Fruit fly (Drosophila melanogaster) whole organism, embryonic: ENCODE measurements around the gene bi.

Source experiments
- ATbp ChIP-seq: fragments of 200-800 bp; sonication (Bioruptor generic); optimal IDR thresholded peaks from 2 replicates; lab custom pipeline; 2017; ENCODE audit warnings: missing biosample characterization, mild to moderate bottlenecking, missing genetic modification characterization, missing genetic modification reagents
- Atf3 ChIP-seq: fragments of 200-800 bp; sonication (Bioruptor generic); optimal IDR thresholded peaks from 3 replicates; lab custom pipeline; 2016; ENCODE audit warnings: missing biosample characterization, missing genetic modification characterization
- B-H1 ChIP-seq: fragments of 200-800 bp; sonication (Bioruptor generic); IDR thresholded peaks from 3 replicates; pipeline ENCODE4 v1.3.6; 2022; ENCODE audit warnings: missing biosample characterization, missing genetic modification characterization
- Bgb ChIP-seq: fragments of 200-800 bp; sonication (Bioruptor generic); IDR thresholded peaks from 2 replicates; pipeline ENCODE4 v1.3.6; 2022; ENCODE audit warnings: missing biosample characterization, missing genetic modification characterization; ENCODE audit not compliant: partially characterized antibody
- CG11093 ChIP-seq: fragments of 200-800 bp; sonication (Bioruptor generic); IDR thresholded peaks from 3 replicates; pipeline ENCODE4 v1.3.6; 2022; ENCODE audit warnings: missing biosample characterization, missing genetic modification characterization
- CG11398 ChIP-seq: fragments of 200-800 bp; sonication (Bioruptor generic); optimal IDR thresholded peaks from 2 replicates; lab custom pipeline; 2016; ENCODE audit warnings: missing biosample characterization, missing genetic modification characterization
- CG11504 ChIP-seq: fragments of 200-800 bp; sonication (Bioruptor generic); optimal IDR thresholded peaks from 3 replicates; lab custom pipeline; 2019; ENCODE audit warnings: missing biosample characterization, mild to moderate bottlenecking, missing genetic modification characterization, moderate library complexity
- CG11696 ChIP-seq: fragments of 200-800 bp; sonication (Bioruptor generic); IDR thresholded peaks from 2 replicates; pipeline ENCODE4 v1.3.6; 2022; ENCODE audit warnings: missing biosample characterization, missing genetic modification characterization
- CG12391 ChIP-seq: fragments of 200-800 bp; sonication (Bioruptor generic); optimal IDR thresholded peaks from 3 replicates; lab custom pipeline; 2018; ENCODE audit warnings: missing biosample characterization, mild to moderate bottlenecking, missing genetic modification characterization, moderate library complexity
- CG15073 ChIP-seq: fragments of 200-800 bp; sonication (Bioruptor generic); optimal IDR thresholded peaks from 2 replicates; lab custom pipeline; 2016; ENCODE audit warnings: missing biosample characterization, missing genetic modification characterization
- CG16779 ChIP-seq: fragments of 200-800 bp; sonication (Bioruptor generic); IDR thresholded peaks from 2 replicates; pipeline ENCODE4 v1.3.6; 2022; ENCODE audit warnings: missing biosample characterization, missing genetic modification characterization
- CG17802 ChIP-seq: fragments of 200-800 bp; sonication (Bioruptor generic); optimal IDR thresholded peaks from 2 replicates; lab custom pipeline; 2018; ENCODE audit warnings: missing biosample characterization, mild to moderate bottlenecking, missing genetic modification characterization, moderate library complexity
- CG18764 ChIP-seq: fragments of 200-800 bp; sonication (Bioruptor generic); optimal IDR thresholded peaks from 3 replicates; lab custom pipeline; 2016; ENCODE audit warnings: missing biosample characterization, missing genetic modification characterization
- CG2678 ChIP-seq: fragments of 200-800 bp; sonication (Bioruptor generic); optimal IDR thresholded peaks from 3 replicates; lab custom pipeline; 2019; ENCODE audit warnings: missing biosample characterization, mild to moderate bottlenecking, missing genetic modification characterization, moderate library complexity
- CG30431 ChIP-seq: fragments of 200-800 bp; sonication (Bioruptor generic); optimal IDR thresholded peaks from 2 replicates; lab custom pipeline; 2017; ENCODE audit warnings: missing biosample characterization, missing genetic modification characterization
- CG31224 ChIP-seq: fragments of 200-800 bp; sonication (Bioruptor generic); IDR thresholded peaks from 2 replicates; pipeline ENCODE4 v1.3.6; 2022; ENCODE audit warnings: missing biosample characterization, missing genetic modification characterization
- CG3163 ChIP-seq: fragments of 200-800 bp; sonication (Bioruptor generic); optimal IDR thresholded peaks from 3 replicates; lab custom pipeline; 2016; ENCODE audit warnings: missing biosample characterization, missing genetic modification characterization
- CG4730 ChIP-seq: fragments of 200-800 bp; sonication (Bioruptor generic); IDR thresholded peaks from 2 replicates; pipeline ENCODE4 v1.3.6; 2022; ENCODE audit warnings: missing biosample characterization, missing genetic modification characterization
- CG9437 ChIP-seq: fragments of 200-800 bp; sonication (Bioruptor generic); optimal IDR thresholded peaks from 2 replicates; lab custom pipeline; 2018; ENCODE audit warnings: missing biosample characterization, mild to moderate bottlenecking, missing genetic modification characterization
- CG9727 ChIP-seq: fragments of 200-800 bp; sonication (Bioruptor generic); optimal IDR thresholded peaks from 3 replicates; lab custom pipeline; 2017; ENCODE audit warnings: missing biosample characterization, mild to moderate bottlenecking, missing genetic modification characterization
- CG9876 ChIP-seq: fragments of 200-800 bp; sonication (Bioruptor generic); optimal IDR thresholded peaks from 2 replicates; lab custom pipeline; 2016; ENCODE audit warnings: missing biosample characterization, missing genetic modification characterization
- Dek ChIP-seq: fragments of 200-800 bp; sonication (Bioruptor generic); optimal IDR thresholded peaks from 3 replicates; lab custom pipeline; 2019; ENCODE audit warnings: missing biosample characterization, mild to moderate bottlenecking, missing genetic modification characterization, moderate library complexity
- Elba2 ChIP-seq: fragments of 200-800 bp; sonication (Bioruptor generic); optimal IDR thresholded peaks from 3 replicates; lab custom pipeline; 2016; ENCODE audit warnings: missing biosample characterization, missing genetic modification characterization
- H2.0 ChIP-seq: fragments of 200-800 bp; sonication (Bioruptor generic); IDR thresholded peaks from 2 replicates; pipeline ENCODE4 v1.3.6; 2022; ENCODE audit warnings: missing biosample characterization, missing genetic modification characterization
- HLH4C ChIP-seq: fragments of 200-800 bp; sonication (Bioruptor generic); IDR thresholded peaks from 3 replicates; pipeline ENCODE4 v1.3.6; 2022; ENCODE audit warnings: missing biosample characterization, missing genetic modification characterization; ENCODE audit not compliant: partially characterized antibody
- Lim3 ChIP-seq: fragments of 200-800 bp; sonication (Bioruptor generic); IDR thresholded peaks from 2 replicates; pipeline ENCODE4 v1.3.6; 2022; ENCODE audit warnings: missing biosample characterization, missing genetic modification characterization
- Lpt ChIP-seq: fragments of >200 bp; optimal IDR thresholded peaks from 2 replicates; lab custom pipeline; 2018; ENCODE audit warnings: missing biosample characterization, missing genetic modification characterization
- MESR4 ChIP-seq: fragments of 200-800 bp; sonication (Bioruptor generic); optimal IDR thresholded peaks from 2 replicates; lab custom pipeline; 2018; ENCODE audit warnings: missing biosample characterization, mild to moderate bottlenecking, missing genetic modification characterization, moderate library complexity
- NC2α ChIP-seq: fragments of 200-800 bp; sonication (Bioruptor generic); optimal IDR thresholded peaks from 2 replicates; lab custom pipeline; 2016; ENCODE audit warnings: missing biosample characterization, missing genetic modification characterization
- Optix ChIP-seq: fragments of 200-800 bp; sonication (Bioruptor generic); IDR thresholded peaks from 3 replicates; pipeline ENCODE4 v1.3.6; 2022; ENCODE audit warnings: missing biosample characterization, missing genetic modification characterization
- Rfx ChIP-seq: fragments of 200-800 bp; sonication (Bioruptor generic); IDR thresholded peaks from 2 replicates; pipeline ENCODE4 v1.3.6; 2022; ENCODE audit warnings: missing biosample characterization, missing genetic modification characterization
- Sin3A ChIP-seq: fragments of >200 bp; optimal IDR thresholded peaks from 2 replicates; lab custom pipeline; 2018
- Trl ChIP-seq, 3 experiments: fragments of >200 bp in 2 of 3; fragments of 200-800 bp in 1 of 3; sonication (Bioruptor generic) in 1 of 3; optimal IDR thresholded peaks; 2 replicates in 1 of 3; 3 replicates in 2 of 3; lab custom pipeline; 2016 to 2017; ENCODE audit warnings: missing biosample characterization in 1 of 3, missing genetic modification characterization in 1 of 3
- bbx ChIP-seq: fragments of 200-800 bp; sonication (Bioruptor generic); IDR thresholded peaks from 2 replicates; pipeline ENCODE4 v1.3.6; 2022; ENCODE audit warnings: missing biosample characterization, missing genetic modification characterization; ENCODE audit not compliant: partially characterized antibody
- dmrt99B ChIP-seq: fragments of 200-800 bp; sonication (Bioruptor generic); optimal IDR thresholded peaks from 2 replicates; lab custom pipeline; 2018; ENCODE audit warnings: missing biosample characterization, mild to moderate bottlenecking, missing genetic modification characterization, moderate library complexity
- esg ChIP-seq: fragments of 200-800 bp; sonication (Bioruptor generic); conservative IDR thresholded peaks from 2 replicates; pipeline ENCODE4 v1.3.6; 2022; ENCODE audit warnings: missing biosample characterization, missing genetic modification characterization
- eyg ChIP-seq: fragments of 200-800 bp; sonication (Bioruptor generic); optimal IDR thresholded peaks from 3 replicates; lab custom pipeline; 2016; ENCODE audit warnings: missing biosample characterization, missing genetic modification characterization
- fru ChIP-seq: fragments of >200 bp; optimal IDR thresholded peaks from 2 replicates; lab custom pipeline; 2017
- gsb ChIP-seq: fragments of 200-800 bp; sonication (Bioruptor generic); IDR thresholded peaks from 2 replicates; pipeline ENCODE4 v1.3.6; 2022; ENCODE audit warnings: missing biosample characterization, missing genetic modification characterization
- her ChIP-seq: fragments of 200-800 bp; sonication (Bioruptor generic); optimal IDR thresholded peaks from 2 replicates; lab custom pipeline; 2016; ENCODE audit warnings: missing biosample characterization, missing genetic modification characterization
- insv ChIP-seq, 2 experiments: fragments of 200-800 bp; sonication (Bioruptor generic); optimal IDR thresholded peaks; 3 replicates each; lab custom pipeline; 2016 to 2018; ENCODE audit warnings: missing biosample characterization in 2 of 2, missing genetic modification characterization in 2 of 2
- kah ChIP-seq: fragments of 200-800 bp; sonication (Bioruptor generic); optimal IDR thresholded peaks from 2 replicates; lab custom pipeline; 2018; ENCODE audit warnings: missing biosample characterization, mild to moderate bottlenecking, missing genetic modification characterization
- lab ChIP-seq: fragments of 200-800 bp; sonication (Bioruptor generic); optimal IDR thresholded peaks from 3 replicates; lab custom pipeline; 2017; ENCODE audit warnings: missing biosample characterization, missing genetic modification characterization, mild to moderate bottlenecking, moderate library complexity, missing genetic modification reagents
- luna ChIP-seq: fragments of 200-800 bp; sonication (Bioruptor generic); optimal IDR thresholded peaks from 2 replicates; lab custom pipeline; 2016; ENCODE audit warnings: missing biosample characterization, missing genetic modification characterization
- onecut ChIP-seq: fragments of 200-800 bp; sonication (Bioruptor generic); IDR thresholded peaks from 2 replicates; pipeline ENCODE4 v1.3.6; 2022; ENCODE audit warnings: missing biosample characterization, missing genetic modification characterization
- phol ChIP-seq: fragments of 200-800 bp; sonication (Bioruptor generic); optimal IDR thresholded peaks from 3 replicates; lab custom pipeline; 2018; ENCODE audit warnings: missing biosample characterization, mild to moderate bottlenecking, missing genetic modification characterization, moderate library complexity
- shn ChIP-seq: fragments of 200-800 bp; sonication (Bioruptor generic); optimal IDR thresholded peaks from 3 replicates; lab custom pipeline; 2016; ENCODE audit warnings: missing biosample characterization, missing genetic modification characterization
- sob ChIP-seq: fragments of 200-800 bp; sonication (Bioruptor generic); IDR thresholded peaks from 2 replicates; pipeline ENCODE4 v1.3.6; 2022; ENCODE audit warnings: missing biosample characterization, missing genetic modification characterization
- stc ChIP-seq: fragments of 200-800 bp; sonication (Bioruptor generic); IDR thresholded peaks from 2 replicates; pipeline ENCODE4 v1.3.6; 2022; ENCODE audit warnings: missing biosample characterization, missing genetic modification characterization
- tx ChIP-seq: fragments of 200-800 bp; sonication (Bioruptor generic); optimal IDR thresholded peaks from 2 replicates; lab custom pipeline; 2016; ENCODE audit warnings: missing biosample characterization, missing genetic modification characterization
- unpg ChIP-seq: fragments of 200-800 bp; sonication (Bioruptor generic); optimal IDR thresholded peaks from 3 replicates; lab custom pipeline; 2018; ENCODE audit warnings: missing biosample characterization, mild to moderate bottlenecking, missing genetic modification characterization, moderate library complexity
- wdn ChIP-seq: fragments of 200-800 bp; sonication (Bioruptor generic); IDR thresholded peaks from 2 replicates; pipeline ENCODE4 v1.3.6; 2022; ENCODE audit warnings: missing biosample characterization, missing genetic modification characterization

bi gene

dm6 chrX:4446009-4446408 lies 33.4 kb downstream of the bi start (continued):
- peak; percentile 29 for TF ChIP-seq kah
- peak; percentile 75 for TF ChIP-seq phol (tag; lab: Kevin White, UChicago)
- peak; percentile 12 for TF ChIP-seq CG18764
- TF ChIP-seq shn (GFP tag; lab: Kevin White, UChicago) = peak; percentile 28
- no peak for TF ChIP-seq bbx
- peak; percentile 51; the same call in 1 of the 2 replicates for TF ChIP-seq stc (GFP tag; lab: Robert Waterston, UW)
- peak; percentile 65 for TF ChIP-seq CG11504
- peak; percentile 28 for TF ChIP-seq tx (GFP tag; lab: Kevin White, UChicago)
- TF ChIP-seq Dek (tag; lab: Kevin White, UChicago) = peak; percentile 56
- TF ChIP-seq CG11696 = no peak
- TF ChIP-seq CG11398 = peak; percentile 25
- TF ChIP-seq gsb (GFP tag; lab: Robert Waterston, UW) = peak; percentile 55
- TF ChIP-seq CG11093 = peak; percentile 81
- peak; percentile 63 for TF ChIP-seq CG12391
- peak; percentile 77 for TF ChIP-seq unpg (GFP tag; lab: Kevin White, UChicago)
- TF ChIP-seq CG31224 (GFP tag; lab: Robert Waterston, UW) = no peak
- no peak for TF ChIP-seq CG30431 (GFP tag; lab: Kevin White, UChicago)
- TF ChIP-seq Lim3 (GFP tag; lab: Robert Waterston, UW) = no peak
- TF ChIP-seq wdn (GFP tag; lab: Robert Waterston, UW) = peak; percentile 42; the same call in 1 of the 2 replicates
- no peak for TF ChIP-seq insv (GFP tag; optimal IDR thresholded peaks at IDR 0.05; lab: Kevin White, UChicago)
- TF ChIP-seq Optix (GFP tag; lab: Robert Waterston, UW) = peak; percentile 72
- TF ChIP-seq CG16779 (GFP tag; lab: Robert Waterston, UW) = peak; percentile 32; the same call in 1 of the 2 replicates
- peak; percentile 20 for TF ChIP-seq her (GFP tag; lab: Kevin White, UChicago)
- peak; percentile 54 for TF ChIP-seq eyg (GFP tag; lab: Kevin White, UChicago)
- peak; percentile 73 for TF ChIP-seq dmrt99B (tag; lab: Kevin White, UChicago)
- no peak for TF ChIP-seq Elba2
- TF ChIP-seq Rfx (GFP tag; lab: Robert Waterston, UW) = peak; percentile 87
- TF ChIP-seq Sin3A (lab: Kevin White, UChicago) = no peak
- no peak for TF ChIP-seq Trl (optimal IDR thresholded peaks at IDR 0.05; lab: Kevin White, UChicago)
- no peak for TF ChIP-seq Trl (GFP tag; optimal IDR thresholded peaks at IDR 0.05; lab: Kevin White, UChicago)
- TF ChIP-seq lab (GFP tag; lab: Kevin White, UChicago) = peak; percentile 80
- TF ChIP-seq H2.0 (GFP tag; lab: Robert Waterston, UW) = peak; percentile 67
- no peak for TF ChIP-seq MESR4 (GFP tag; lab: Kevin White, UChicago)
- TF ChIP-seq Lpt = no peak
- peak; percentile 15 for TF ChIP-seq CG9437 (GFP tag; lab: Kevin White, UChicago)
- TF ChIP-seq luna (GFP tag; lab: Kevin White, UChicago) = no peak
- no peak for TF ChIP-seq fru
- TF ChIP-seq CG3163 (GFP tag; lab: Kevin White, UChicago) = peak; percentile 14
- no peak for TF ChIP-seq NC2α (GFP tag; lab: Kevin White, UChicago)
- TF ChIP-seq CG9727 (GFP tag; lab: Kevin White, UChicago) = peak; percentile 60
- TF ChIP-seq CG15073 = no peak
- no peak for TF ChIP-seq Bgb (GFP tag; lab: Robert Waterston, UW)
- TF ChIP-seq ATbp (GFP tag; lab: Kevin White, UChicago) = peak; percentile 51
- TF ChIP-seq CG9876 (GFP tag; lab: Kevin White, UChicago) = peak; percentile 4
- no peak for TF ChIP-seq HLH4C
- TF ChIP-seq CG2678 = peak; percentile 78
- TF ChIP-seq Atf3 (GFP tag; lab: Kevin White, UChicago) = peak; percentile 39
- TF ChIP-seq sob = peak; percentile 88
- TF ChIP-seq CG17802 = peak; percentile 41
- peak; percentile 80 for TF ChIP-seq CG4730
- TF ChIP-seq B-H1 = peak; percentile 66
- TF ChIP-seq esg (GFP tag; lab: Robert Waterston, UW) = peak; percentile 78
- TF ChIP-seq onecut = peak; percentile 57
